Worm (Caenorhabditis elegans): ENCODE data around the gene T24B8.3.

ce11 chrII:9024312-9024711 is 36.6 kb downstream of the T24B8.3 start:
- TF ChIP-seq ama-1 (optimal IDR thresholded peaks at IDR 0.05) (no peak), ama-1 (GFP tag; optimal IDR thresholded peaks at IDR 0.05) (no peak), Y53F4B.3 (GFP tag; IDR thresholded peaks at IDR 0.05) (no peak), unc-62 (GFP tag; optimal IDR thresholded peaks at IDR 0.05) (no peak), lsy-27 (tag; optimal IDR thresholded peaks at IDR 0.05; ENCODE audit: borderline replicate concordance, insufficient read depth) (no peak), lin-35 (GFP tag; optimal IDR thresholded peaks at IDR 0.05) (no peak), F23B12.7 (tag; optimal IDR thresholded peaks at IDR 0.05; ENCODE audit: insufficient read depth) (no peak), sdz-38 (tag; optimal IDR thresholded peaks at IDR 0.05) (no peak), ekl-4 (GFP tag; IDR thresholded peaks at IDR 0.05) (no peak), F57A8.1 (GFP tag; optimal IDR thresholded peaks at IDR 0.05) (no peak), Y79H2A.3 (GFP tag; conservative IDR thresholded peaks at IDR 0.05) (no peak), ceh-27 (GFP tag; optimal IDR thresholded peaks at IDR 0.05) (no peak), unc-130 (GFP tag; optimal IDR thresholded peaks at IDR 0.05) (no peak), D2030.7 (GFP tag; IDR thresholded peaks at IDR 0.05) (no peak)
